Fruit fly (Drosophila melanogaster) S2 (cell line): Measurements from ENCODE around the gene gammaSnap2.

Source experiments
- CG8478 ChIP-seq: fragments of >200 bp; optimal IDR thresholded peaks from 2 replicates; lab custom pipeline; 2018
- CTCF ChIP-seq, 2 experiments: fragments of >200 bp; optimal IDR thresholded peaks; 2 replicates each; lab custom pipeline; 2018

dm6 chr3R:10166334-10166733, 45.1 kb upstream of the gammaSnap2 start:
- TF ChIP-seq CG8478 (lab: Kevin White, UChicago) (no peak), CTCF (optimal IDR thresholded peaks at IDR 0.05; lab: Kevin White, UChicago) (no peak)
